Worm (Caenorhabditis elegans) whole organism, L3 larva: Measurements from ENCODE around the gene gplb-1.

Experiments
- R02D3.7 ChIP-seq: fragments of 150-350 bp; optimal IDR thresholded peaks from 2 replicates; lab custom pipeline; 2014; ENCODE audit warnings: missing biosample characterization, missing genetic modification characterization
- ZK546.5 ChIP-seq: sonication (generic microtip); optimal IDR thresholded peaks from 2 replicates; lab custom pipeline; 2017; ENCODE audit warnings: missing biosample characterization, missing genetic modification characterization
- aly-2 ChIP-seq: fragments of 150-350 bp; optimal IDR thresholded peaks from 2 replicates; lab custom pipeline; 2014; ENCODE audit warnings: missing biosample characterization, missing genetic modification characterization
- ama-1 ChIP-seq: fragments of 150-350 bp; optimal IDR thresholded peaks from 2 replicates; lab custom pipeline; 2018
- ceh-16 ChIP-seq: sonication (generic microtip); optimal IDR thresholded peaks from 2 replicates; lab custom pipeline; 2017; ENCODE audit warnings: missing biosample characterization, missing genetic modification characterization
- ceh-28 ChIP-seq: fragments of 150-350 bp; optimal IDR thresholded peaks from 2 replicates; lab custom pipeline; 2014; ENCODE audit warnings: missing biosample characterization, missing genetic modification reagents, missing genetic modification characterization
- ceh-82 ChIP-seq: fragments of 150-350 bp; optimal IDR thresholded peaks from 2 replicates; lab custom pipeline; 2014; ENCODE audit warnings: missing biosample characterization, missing genetic modification characterization
- ceh-9 ChIP-seq: sonication (generic microtip); optimal IDR thresholded peaks from 2 replicates; lab custom pipeline; 2018; ENCODE audit warnings: missing biosample characterization, missing genetic modification characterization
- daf-12 ChIP-seq: fragments of 150-350 bp; optimal IDR thresholded peaks from 2 replicates; lab custom pipeline; 2014; ENCODE audit warnings: missing biosample characterization, missing genetic modification reagents, missing genetic modification characterization
- egl-27 ChIP-seq: sonication (generic microtip); optimal IDR thresholded peaks from 4 replicates; lab custom pipeline; 2017; ENCODE audit warnings: missing biosample characterization, missing genetic modification reagents, missing genetic modification characterization
- elt-2 ChIP-seq: sonication (generic microtip); optimal IDR thresholded peaks from 2 replicates; lab custom pipeline; 2016; ENCODE audit warnings: missing genetic modification reagents, mild to moderate bottlenecking, missing genetic modification characterization, missing compliant biosample characterization
- eor-1 ChIP-seq, 2 experiments: fragments of 150-350 bp; optimal IDR thresholded peaks; 2 replicates each; lab custom pipeline; 2014 to 2018; ENCODE audit warnings: missing biosample characterization in 2 of 2, missing genetic modification characterization in 2 of 2
- fkh-10 ChIP-seq: sonication (generic microtip); optimal IDR thresholded peaks from 2 replicates; lab custom pipeline; 2017; ENCODE audit warnings: missing biosample characterization, missing genetic modification reagents, missing genetic modification characterization
- fkh-2 ChIP-seq: fragments of 150-350 bp; optimal IDR thresholded peaks from 2 replicates; lab custom pipeline; 2014; ENCODE audit warnings: missing biosample characterization, missing genetic modification reagents, missing genetic modification characterization
- fos-1 ChIP-seq: fragments of 150-350 bp; optimal IDR thresholded peaks from 2 replicates; lab custom pipeline; 2014; ENCODE audit warnings: missing biosample characterization, missing genetic modification characterization
- hmg-11 ChIP-seq: sonication (generic microtip); optimal IDR thresholded peaks from 2 replicates; lab custom pipeline; 2016; ENCODE audit warnings: missing genetic modification characterization, missing compliant biosample characterization
- lin-15B ChIP-seq: fragments of 150-350 bp; optimal IDR thresholded peaks from 2 replicates; lab custom pipeline; 2014; ENCODE audit warnings: missing biosample characterization, missing genetic modification characterization
- lin-39 ChIP-seq: fragments of 150-350 bp; optimal IDR thresholded peaks from 2 replicates; lab custom pipeline; 2018; ENCODE audit warnings: missing biosample characterization, missing genetic modification reagents, missing genetic modification characterization
- mdl-1 ChIP-seq: fragments of 150-350 bp; optimal IDR thresholded peaks from 2 replicates; lab custom pipeline; 2014; ENCODE audit warnings: missing biosample characterization, missing genetic modification characterization
- mml-1 ChIP-seq: fragments of 150-350 bp; sonication (generic microtip); optimal IDR thresholded peaks from 3 replicates; lab custom pipeline; 2014; ENCODE audit warnings: missing biosample characterization, missing genetic modification characterization
- nfya-1 ChIP-seq: sonication (generic microtip); optimal IDR thresholded peaks from 2 replicates; lab custom pipeline; 2017; ENCODE audit warnings: missing genetic modification characterization, mild to moderate bottlenecking, missing compliant biosample characterization, antibody characterized with exemption, moderate library complexity; ENCODE audit not compliant: insufficient read depth
- nhr-11 ChIP-seq: fragments of 150-350 bp; optimal IDR thresholded peaks from 2 replicates; lab custom pipeline; 2014; ENCODE audit warnings: missing biosample characterization, missing genetic modification characterization
- nhr-12 ChIP-seq: fragments of 150-350 bp; optimal IDR thresholded peaks from 2 replicates; lab custom pipeline; 2014; ENCODE audit warnings: missing biosample characterization, missing genetic modification characterization
- nhr-23 ChIP-seq: fragments of 150-350 bp; optimal IDR thresholded peaks from 2 replicates; lab custom pipeline; 2014; ENCODE audit warnings: missing biosample characterization, missing genetic modification reagents, missing genetic modification characterization
- nhr-237 ChIP-seq: fragments of 150-350 bp; optimal IDR thresholded peaks from 2 replicates; lab custom pipeline; 2014; ENCODE audit warnings: missing biosample characterization, missing genetic modification characterization
- nhr-25 ChIP-seq: sonication (generic microtip); optimal IDR thresholded peaks from 2 replicates; lab custom pipeline; 2017; ENCODE audit warnings: missing biosample characterization, missing genetic modification characterization
- nhr-28 ChIP-seq: fragments of 150-350 bp; optimal IDR thresholded peaks from 2 replicates; lab custom pipeline; 2014; ENCODE audit warnings: missing biosample characterization, missing genetic modification characterization
- nhr-43 ChIP-seq: sonication (generic microtip); optimal IDR thresholded peaks from 2 replicates; lab custom pipeline; 2016; ENCODE audit warnings: mild to moderate bottlenecking, missing genetic modification characterization, missing compliant biosample characterization; ENCODE audit not compliant: poor library complexity, severe bottlenecking
- nhr-67 ChIP-seq: fragments of 150-350 bp; optimal IDR thresholded peaks from 2 replicates; lab custom pipeline; 2014; ENCODE audit warnings: missing biosample characterization, missing genetic modification characterization
- nhr-77 ChIP-seq: fragments of 150-350 bp; optimal IDR thresholded peaks from 2 replicates; lab custom pipeline; 2014; ENCODE audit warnings: missing biosample characterization, missing genetic modification characterization
- pha-4 ChIP-seq: fragments of 150-350 bp; optimal IDR thresholded peaks from 2 replicates; lab custom pipeline; 2014; ENCODE audit warnings: missing biosample characterization, missing genetic modification reagents, missing genetic modification characterization
- pqm-1 ChIP-seq: fragments of 150-350 bp; optimal IDR thresholded peaks from 2 replicates; lab custom pipeline; 2017; ENCODE audit warnings: missing biosample characterization, missing genetic modification characterization, inconsistent platforms
- sea-2 ChIP-seq: fragments of 150-350 bp; sonication (generic microtip); optimal IDR thresholded peaks from 4 replicates; lab custom pipeline; 2014; ENCODE audit warnings: missing biosample characterization, missing genetic modification reagents, missing genetic modification characterization
- skn-1 ChIP-seq: fragments of 150-350 bp; optimal IDR thresholded peaks from 2 replicates; lab custom pipeline; 2014; ENCODE audit warnings: missing biosample characterization, missing genetic modification characterization
- snpc-4 ChIP-seq: fragments of 150-350 bp; optimal IDR thresholded peaks from 2 replicates; lab custom pipeline; 2014; ENCODE audit warnings: missing biosample characterization, missing genetic modification characterization
- unc-39 ChIP-seq: sonication (generic microtip); optimal IDR thresholded peaks from 4 replicates; lab custom pipeline; 2017; ENCODE audit warnings: missing biosample characterization, missing genetic modification characterization
- zag-1 ChIP-seq: fragments of 150-350 bp; optimal IDR thresholded peaks from 2 replicates; lab custom pipeline; 2014; ENCODE audit warnings: missing biosample characterization, missing genetic modification characterization
- ztf-4 ChIP-seq: fragments of 150-350 bp; optimal IDR thresholded peaks from 2 replicates; lab custom pipeline; 2014; ENCODE audit warnings: missing biosample characterization, missing genetic modification characterization

gplb-1 gene

DNA sequence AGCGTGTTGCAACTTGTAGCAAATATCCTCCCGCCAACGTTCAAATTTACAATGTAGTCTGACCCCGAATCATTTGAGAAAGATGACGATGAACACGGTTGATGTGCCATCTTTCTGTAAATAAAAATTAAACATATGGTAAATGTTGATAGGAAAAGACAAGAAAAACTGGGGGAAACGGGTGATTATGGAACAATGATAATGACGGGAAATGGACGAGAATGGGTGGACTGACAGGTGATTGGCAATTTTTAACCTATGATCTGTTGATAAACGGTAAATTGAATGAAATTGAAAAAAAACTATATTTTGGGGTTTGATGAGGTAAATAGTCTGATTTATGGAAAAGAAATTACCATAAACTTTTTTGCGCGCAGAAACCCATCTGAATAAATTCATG lies 10.7 kb downstream of the gplb-1 start, which contains the start of gene T23B12.6:
Gene T23B12.6 (minus strand): TSS at position 114 of the 400 bp plus-strand sequence.
- TF ChIP-seq pqm-1 (tag; lab: Kevin White, UChicago) (peak; percentile 41), snpc-4 (no peak), hmg-11 (tag; lab: Kevin White, UChicago) (no peak), fos-1 (no peak), nhr-77 (tag; lab: Kevin White, UChicago) (no peak), fkh-10 (no peak), unc-39 (tag; lab: Kevin White, UChicago) (no peak), nfya-1 (tag; lab: Kevin White, UChicago) (no peak), fkh-2 (no peak), nhr-67 (tag; lab: Kevin White, UChicago) (no peak), pha-4 (tag; lab: Kevin White, UChicago) (peak; percentile 36), ceh-9 (tag; lab: Kevin White, UChicago) (no peak), mml-1 (tag; lab: Kevin White, UChicago) (no peak), nhr-11 (tag; lab: Kevin White, UChicago) (no peak), ama-1 (lab: Kevin White, UChicago) (no peak), elt-2 (tag; lab: Kevin White, UChicago) (peak; percentile 74), nhr-43 (tag; lab: Kevin White, UChicago) (no peak), egl-27 (no peak), nhr-237 (tag; lab: Kevin White, UChicago) (no peak), lin-39 (tag; lab: Kevin White, UChicago) (no peak), ceh-16 (tag; lab: Kevin White, UChicago) (no peak), aly-2 (tag; lab: Kevin White, UChicago) (no peak), sea-2 (GFP tag; lab: Kevin White, UChicago) (no peak), zag-1 (tag; lab: Kevin White, UChicago) (no peak), ZK546.5 (tag; lab: Kevin White, UChicago) (no peak), ceh-28 (tag; lab: Kevin White, UChicago) (no peak), daf-12 (tag; lab: Kevin White, UChicago) (no peak)

DNA sequence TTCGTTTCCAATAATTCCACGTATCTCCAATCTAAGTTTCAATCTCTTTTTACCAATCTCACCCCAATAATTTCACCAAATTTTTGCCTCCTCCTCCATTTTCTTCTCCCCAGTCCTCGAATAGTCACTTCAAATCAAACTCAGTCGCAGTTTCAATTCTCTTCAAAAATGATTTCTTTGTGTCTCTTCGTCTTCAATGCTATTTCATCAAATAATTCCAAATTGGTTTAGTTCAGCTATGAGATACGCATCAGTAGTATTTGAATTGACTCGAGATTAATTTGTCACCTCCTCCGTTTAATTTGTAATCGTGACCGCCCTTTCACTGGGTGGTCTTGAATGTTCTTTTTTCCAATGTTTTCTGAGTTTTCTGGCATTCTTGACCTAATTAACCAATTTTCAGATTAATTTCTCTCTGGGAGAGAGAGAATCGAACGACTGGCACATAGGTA lies 16.0 kb downstream of the gplb-1 start, which contains the start of gene T23B12.11:
Gene T23B12.11 (plus strand): TSS at position 402 of the 452 bp plus-strand sequence.
- TF ChIP-seq fkh-2 (no peak), skn-1 (no peak), hmg-11 (tag; lab: Kevin White, UChicago) (no peak), ceh-82 (no peak), nhr-11 (tag; lab: Kevin White, UChicago) (no peak)

DNA sequence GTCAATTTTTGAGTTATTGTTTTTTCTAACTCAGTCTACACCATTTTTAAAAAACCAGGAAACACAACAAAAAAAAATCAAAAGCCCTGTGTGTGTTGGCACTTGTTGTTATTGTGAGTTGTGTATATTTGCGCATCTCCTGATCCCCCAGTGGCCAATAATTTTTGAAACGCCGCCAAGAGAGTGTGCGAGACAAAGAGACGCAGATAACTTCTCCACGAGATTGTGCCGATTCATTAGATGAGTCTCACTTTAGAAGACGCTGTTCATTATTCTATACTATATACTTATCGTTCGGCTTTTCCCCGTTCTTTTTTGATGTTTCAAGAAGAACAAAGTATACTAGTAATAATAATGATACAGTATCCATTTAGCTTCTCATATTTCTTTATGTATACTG lies 20.4 kb downstream of the gplb-1 start:
- TF ChIP-seq fkh-10: no peak
- TF ChIP-seq ztf-4 (tag; lab: Kevin White, UChicago): no peak
- no peak for TF ChIP-seq lin-15B (tag; lab: Kevin White, UChicago)
- no peak for TF ChIP-seq nhr-23

DNA sequence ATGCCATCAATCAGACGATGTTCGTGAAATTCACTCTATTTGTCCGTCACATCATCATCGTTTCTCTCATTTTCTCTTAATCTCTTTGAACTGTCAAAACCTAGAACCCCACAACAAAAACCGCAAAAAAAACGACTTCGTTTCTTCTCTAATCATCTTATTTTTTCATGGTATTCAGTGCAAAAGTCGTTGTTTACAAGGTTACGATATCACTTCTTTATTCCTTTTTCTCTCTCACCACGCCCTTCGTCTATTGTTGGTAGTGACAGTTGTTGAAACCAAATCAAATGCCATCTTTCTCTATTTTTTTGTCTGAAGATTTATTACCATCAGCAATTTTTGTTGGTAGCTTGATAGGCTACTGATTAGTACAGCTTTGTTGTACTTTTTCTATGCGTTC lies 21.8 kb downstream of the gplb-1 start:
- peak; percentile 48 for TF ChIP-seq nhr-25 (tag; lab: Kevin White, UChicago)
- TF ChIP-seq snpc-4: no peak
- TF ChIP-seq lin-15B (tag; lab: Kevin White, UChicago): no peak
- peak; percentile 7 for TF ChIP-seq nhr-23

DNA sequence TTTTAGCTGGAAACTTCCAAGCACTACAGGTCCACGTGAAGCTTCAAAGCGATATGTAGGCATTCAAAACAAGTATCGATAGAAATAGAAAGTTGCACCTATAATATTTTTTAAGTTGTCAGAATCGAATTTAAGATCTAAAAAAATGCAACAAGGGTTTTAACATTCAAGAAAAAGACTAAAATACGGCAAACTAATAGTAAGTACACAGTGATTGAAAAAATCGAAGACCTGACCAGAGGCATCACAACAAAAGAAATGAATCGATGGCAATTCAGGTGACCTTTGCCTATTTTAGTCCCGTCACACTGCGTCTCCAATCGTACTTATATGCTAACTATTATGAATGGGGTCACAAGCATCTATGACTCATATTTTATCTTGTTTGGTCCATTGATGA lies 23.1 kb downstream of the gplb-1 start, which contains the start of gene T23B12.5:
Gene T23B12.5 (minus strand): TSS at position 101 of the 400 bp plus-strand sequence.
- TF ChIP-seq nhr-77 (tag; lab: Kevin White, UChicago) (no peak), mdl-1 (tag; lab: Kevin White, UChicago) (no peak), nhr-67 (tag; lab: Kevin White, UChicago) (no peak), pqm-1 (tag; lab: Kevin White, UChicago) (no peak), nhr-43 (tag; lab: Kevin White, UChicago) (no peak), R02D3.7 (no peak), ztf-4 (tag; lab: Kevin White, UChicago) (no peak), ceh-28 (tag; lab: Kevin White, UChicago) (no peak), nhr-28 (tag; lab: Kevin White, UChicago) (no peak), fos-1 (no peak), ceh-16 (tag; lab: Kevin White, UChicago) (no peak), daf-12 (tag; lab: Kevin White, UChicago) (no peak), lin-39 (tag; lab: Kevin White, UChicago) (no peak), eor-1 (tag; optimal IDR thresholded peaks at IDR 0.05; lab: Kevin White, UChicago) (no peak), nhr-12 (tag; lab: Kevin White, UChicago) (no peak), mml-1 (tag; lab: Kevin White, UChicago) (no peak)
